Fruit fly (Drosophila melanogaster) whole organism, wandering third instar larva: ENCODE measurements around the gene lobo.
A peak's percentile ranks its signal among the peaks of the same experiment; 100 is the strongest.

Experiments used
- Abd-B ChIP-seq: fragments of >200 bp; optimal IDR thresholded peaks from 2 replicates; lab custom pipeline; 2017; ENCODE audit warnings: missing biosample characterization, missing genetic modification characterization
- CG32264 ChIP-seq: fragments of 200-800 bp; sonication (Bioruptor generic); optimal IDR thresholded peaks from 2 replicates; lab custom pipeline; 2016; ENCODE audit warnings: missing biosample characterization, missing genetic modification characterization
- CG9705 ChIP-seq: fragments of 200-800 bp; sonication (Bioruptor generic); optimal IDR thresholded peaks from 2 replicates; lab custom pipeline; 2018; ENCODE audit warnings: missing biosample characterization, mild to moderate bottlenecking, missing genetic modification characterization
- CrebA ChIP-seq: fragments of 200-800 bp; sonication (Bioruptor generic); optimal IDR thresholded peaks from 2 replicates; lab custom pipeline; 2016; ENCODE audit warnings: missing biosample characterization, mild to moderate bottlenecking, missing genetic modification characterization, borderline replicate concordance
- Dfd ChIP-seq: fragments of >200 bp; optimal IDR thresholded peaks from 2 replicates; lab custom pipeline; 2017; ENCODE audit warnings: missing biosample characterization, missing genetic modification characterization
- Dif ChIP-seq: fragments of 200-275, 200-300 bp; sonication (Bioruptor generic); optimal IDR thresholded peaks from 2 replicates; lab custom pipeline; 2018; ENCODE audit warnings: missing biosample characterization, missing genetic modification characterization; ENCODE audit not compliant: partially characterized antibody
- GATAd ChIP-seq: sonication (Bioruptor generic); optimal IDR thresholded peaks from 2 replicates; lab custom pipeline; 2016; ENCODE audit warnings: missing biosample characterization, missing genetic modification characterization
- HLH106 ChIP-seq: fragments of 200-800 bp; optimal IDR thresholded peaks from 3 replicates; lab custom pipeline; 2019; ENCODE audit warnings: missing biosample characterization, mild to moderate bottlenecking, missing genetic modification characterization, moderate library complexity
- Hnf4 ChIP-seq: fragments of 200-800 bp; sonication (Bioruptor generic); optimal IDR thresholded peaks from 2 replicates; lab custom pipeline; 2016; ENCODE audit warnings: missing biosample characterization, mild to moderate bottlenecking, missing genetic modification characterization
- Hr78 ChIP-seq: fragments of >200 bp; optimal IDR thresholded peaks from 2 replicates; lab custom pipeline; 2017; ENCODE audit warnings: missing biosample characterization, missing genetic modification characterization
- Hr83 ChIP-seq: fragments of 200-300 bp; sonication (Bioruptor generic); optimal IDR thresholded peaks from 2 replicates; lab custom pipeline; 2016; ENCODE audit warnings: missing biosample characterization, mild to moderate bottlenecking, missing genetic modification characterization, moderate library complexity; ENCODE audit not compliant: poor library complexity, severe bottlenecking
- Jra ChIP-seq: sonication (Bioruptor generic); optimal IDR thresholded peaks from 2 replicates; lab custom pipeline; 2016; ENCODE audit warnings: missing biosample characterization, missing genetic modification characterization
- Mio ChIP-seq: sonication (Bioruptor generic); optimal IDR thresholded peaks from 2 replicates; lab custom pipeline; 2016; ENCODE audit warnings: missing biosample characterization, missing genetic modification characterization
- Myc ChIP-seq: fragments of >200 bp; optimal IDR thresholded peaks from 2 replicates; lab custom pipeline; 2017
- N ChIP-seq: fragments of >200 bp; optimal IDR thresholded peaks from 2 replicates; lab custom pipeline; 2018; ENCODE audit warnings: missing biosample characterization, missing external identifiers, missing genetic modification characterization
- OdsH ChIP-seq: fragments of 200-800 bp; sonication (Bioruptor generic); optimal IDR thresholded peaks from 2 replicates; lab custom pipeline; 2016; ENCODE audit warnings: missing biosample characterization, mild to moderate bottlenecking, missing genetic modification characterization
- Rel ChIP-seq, 2 experiments: fragments of 200-800 bp; sonication (Bioruptor generic) in 1 of 2; optimal IDR thresholded peaks; 2 replicates in 1 of 2; 3 replicates in 1 of 2; lab custom pipeline; 2016 to 2019; ENCODE audit warnings: mild to moderate bottlenecking in 2 of 2, missing biosample characterization in 2 of 2, missing genetic modification characterization in 2 of 2, moderate library complexity in 1 of 2
- Sp1 ChIP-seq: fragments of 200-800 bp; sonication (Bioruptor generic); optimal IDR thresholded peaks from 3 replicates; lab custom pipeline; 2019; ENCODE audit warnings: missing biosample characterization, mild to moderate bottlenecking, missing genetic modification characterization, moderate library complexity
- Vsx2 ChIP-seq: fragments of 200-300, 225-300 bp; sonication (Bioruptor generic); optimal IDR thresholded peaks from 2 replicates; lab custom pipeline; 2018; ENCODE audit warnings: missing biosample characterization, missing genetic modification characterization; ENCODE audit not compliant: partially characterized antibody
- br ChIP-seq: fragments of 200-800 bp; sonication (Bioruptor generic); optimal IDR thresholded peaks from 2 replicates; lab custom pipeline; 2016; ENCODE audit warnings: missing biosample characterization, missing genetic modification characterization
- brk ChIP-seq: fragments of 200-800 bp; sonication (Bioruptor generic); optimal IDR thresholded peaks from 2 replicates; lab custom pipeline; 2016; ENCODE audit warnings: missing biosample characterization, mild to moderate bottlenecking, missing genetic modification characterization
- dl ChIP-seq, 2 experiments: fragments of 175-275, 200-275 bp in 1 of 2; fragments of 200-275 bp in 1 of 2; sonication (Bioruptor generic); optimal IDR thresholded peaks; lab custom pipeline; 2018; ENCODE audit warnings: mild to moderate bottlenecking in 2 of 2, missing biosample characterization in 2 of 2, missing genetic modification characterization in 2 of 2, moderate library complexity in 2 of 2; ENCODE audit not compliant: partially characterized antibody in 2 of 2, insufficient read depth in 1 of 2
- dmrt93B ChIP-seq: fragments of 200-800 bp; sonication (Bioruptor generic); optimal IDR thresholded peaks from 2 replicates; lab custom pipeline; 2018; ENCODE audit warnings: missing biosample characterization, mild to moderate bottlenecking, missing genetic modification characterization
- dsf ChIP-seq: sonication (Bioruptor generic); optimal IDR thresholded peaks from 2 replicates; lab custom pipeline; 2016; ENCODE audit warnings: missing biosample characterization, missing genetic modification characterization, borderline replicate concordance
- ey ChIP-seq: fragments of 200-800 bp; sonication (Bioruptor generic); optimal IDR thresholded peaks from 2 replicates; lab custom pipeline; 2016; ENCODE audit warnings: missing biosample characterization, missing genetic modification characterization
- foxo ChIP-seq, 2 experiments: fragments of 200-800 bp; sonication (Bioruptor generic); optimal IDR thresholded peaks; 2 replicates in 1 of 2; 3 replicates in 1 of 2; lab custom pipeline; 2016 to 2017; ENCODE audit warnings: missing biosample characterization in 2 of 2, missing genetic modification characterization in 2 of 2
- fru ChIP-seq: fragments of 200-800 bp; sonication (Bioruptor generic); optimal IDR thresholded peaks from 3 replicates; lab custom pipeline; 2016; ENCODE audit warnings: missing biosample characterization, mild to moderate bottlenecking, missing genetic modification characterization
- h ChIP-seq: fragments of 200-800 bp; sonication (Bioruptor generic); optimal IDR thresholded peaks from 3 replicates; lab custom pipeline; 2016; ENCODE audit warnings: missing biosample characterization, mild to moderate bottlenecking, missing genetic modification characterization
- jim ChIP-seq: fragments of 175-275, 200-325 bp; sonication (Bioruptor generic); optimal IDR thresholded peaks from 2 replicates; lab custom pipeline; 2016; ENCODE audit warnings: missing biosample characterization, mild to moderate bottlenecking, missing genetic modification characterization
- lola ChIP-seq: fragments of >200 bp; optimal IDR thresholded peaks from 2 replicates; lab custom pipeline; 2017; ENCODE audit warnings: missing biosample characterization, missing genetic modification characterization
- pan ChIP-seq: fragments of >200 bp; optimal IDR thresholded peaks from 2 replicates; lab custom pipeline; 2017
- psq ChIP-seq: fragments of 200-800 bp; sonication (Bioruptor generic); optimal IDR thresholded peaks from 3 replicates; lab custom pipeline; 2017; ENCODE audit warnings: missing biosample characterization, mild to moderate bottlenecking, missing genetic modification characterization, moderate library complexity
- rgr ChIP-seq: fragments of 200-800 bp; sonication (Bioruptor generic); optimal IDR thresholded peaks from 3 replicates; lab custom pipeline; 2016; ENCODE audit warnings: missing biosample characterization, mild to moderate bottlenecking, missing genetic modification characterization
- sage ChIP-seq: fragments of 200-800 bp; sonication (Bioruptor generic); optimal IDR thresholded peaks from 2 replicates; lab custom pipeline; 2016; ENCODE audit warnings: missing biosample characterization, mild to moderate bottlenecking, missing genetic modification characterization
- sv ChIP-seq: fragments of 200-800 bp; sonication (Bioruptor generic); optimal IDR thresholded peaks from 3 replicates; lab custom pipeline; 2016; ENCODE audit warnings: missing biosample characterization, missing genetic modification characterization
- tai ChIP-seq: sonication (Bioruptor generic); optimal IDR thresholded peaks from 2 replicates; lab custom pipeline; 2016; ENCODE audit warnings: missing biosample characterization, missing genetic modification characterization
- usp ChIP-seq: fragments of >200 bp; optimal IDR thresholded peaks from 2 replicates; lab custom pipeline; 2017; ENCODE audit warnings: missing biosample characterization, missing genetic modification characterization
- woc ChIP-seq: sonication (Bioruptor generic); optimal IDR thresholded peaks from 2 replicates; lab custom pipeline; 2016; ENCODE audit warnings: missing biosample characterization, mild to moderate bottlenecking, missing genetic modification characterization

lobo gene

dm6 chr3R:25208767-25209075, 15.1 kb upstream of the lobo start:
- no peak for TF ChIP-seq Rel (GFP tag; optimal IDR thresholded peaks at IDR 0.05; lab: Kevin White, UChicago)
- TF ChIP-seq Rel (tag; optimal IDR thresholded peaks at IDR 0.05; lab: Kevin White, UChicago) = no peak
- TF ChIP-seq Hr78 = no peak

dm6 chr3R:25208042-25208766, 14.6 kb upstream of the lobo start, which contains the start of gene Cad96Ca:
TSS of gene Cad96Ca (minus strand) at chr3R:25208283.
- TF ChIP-seq Vsx2 (GFP tag; lab: Kevin White, UChicago) = peak; percentile 85
- TF ChIP-seq h (GFP tag; lab: Kevin White, UChicago) = no peak
- TF ChIP-seq GATAd = no peak
- peak; percentile 89 for TF ChIP-seq Dif (GFP tag; lab: Kevin White, UChicago)
- no peak for TF ChIP-seq Rel (GFP tag; optimal IDR thresholded peaks at IDR 0.05; lab: Kevin White, UChicago)
- TF ChIP-seq Rel (tag; optimal IDR thresholded peaks at IDR 0.05; lab: Kevin White, UChicago) = peak; percentile 71
- TF ChIP-seq br (GFP tag; lab: Kevin White, UChicago) = no peak
- peak; percentile 47 to 78 for TF ChIP-seq dl (GFP tag; optimal IDR thresholded peaks at IDR 0.05; lab: Kevin White, UChicago; ENCODE audit: insufficient read depth in 1 of 2, partially characterized antibody in 2 of 2)
- peak; percentile 21 for TF ChIP-seq Hr83 (GFP tag; lab: Kevin White, UChicago)

dm6 chr3R:25207405-25208003, 13.9 kb upstream of the lobo start:
- TF ChIP-seq h (GFP tag; lab: Kevin White, UChicago) (peak; percentile 71), dmrt93B (peak; percentile 45), CG9705 (GFP tag; lab: Kevin White, UChicago) (no peak), Myc (lab: Kevin White, UChicago) (no peak), Hr78 (no peak), rgr (GFP tag; lab: Kevin White, UChicago) (peak; percentile 78), usp (GFP tag; lab: Kevin White, UChicago) (no peak), Vsx2 (GFP tag; lab: Kevin White, UChicago) (no peak), Dfd (no peak), tai (peak; percentile 20), Dif (GFP tag; lab: Kevin White, UChicago) (no peak), sage (GFP tag; lab: Kevin White, UChicago) (peak; percentile 38), Mio (GFP tag; lab: Kevin White, UChicago) (no peak), dsf (GFP tag; lab: Kevin White, UChicago) (no peak), CrebA (GFP tag; lab: Kevin White, UChicago) (no peak), ey (GFP tag; lab: Kevin White, UChicago) (peak; percentile 64), dl (GFP tag; optimal IDR thresholded peaks at IDR 0.05; lab: Kevin White, UChicago; ENCODE audit: insufficient read depth in 1 of 2, partially characterized antibody in 2 of 2) (no peak), pan (lab: Kevin White, UChicago) (no peak), Hnf4 (peak; percentile 63), OdsH (GFP tag; lab: Kevin White, UChicago) (peak; percentile 75), Abd-B (GFP tag; lab: Kevin White, UChicago) (no peak), HLH106 (tag; lab: Kevin White, UChicago) (peak; percentile 71), psq (GFP tag; lab: Kevin White, UChicago) (peak; percentile 65), woc (GFP tag; lab: Kevin White, UChicago) (peak; percentile 43), Rel (GFP tag; optimal IDR thresholded peaks at IDR 0.05; lab: Kevin White, UChicago) (no peak), Rel (tag; optimal IDR thresholded peaks at IDR 0.05; lab: Kevin White, UChicago) (no peak), Sp1 (GFP tag; lab: Kevin White, UChicago) (peak; percentile 66), fru (GFP tag; lab: Kevin White, UChicago) (peak; percentile 75), sv (GFP tag; lab: Kevin White, UChicago) (peak; percentile 63), GATAd (no peak), Hr83 (GFP tag; lab: Kevin White, UChicago) (no peak), CG32264 (peak; percentile 4), foxo (GFP tag; optimal IDR thresholded peaks at IDR 0.05; lab: Kevin White, UChicago) (peak in 1 of 2 experiments; percentile 78), Jra (GFP tag; lab: Kevin White, UChicago) (no peak), N (GFP tag; lab: Kevin White, UChicago) (no peak), jim (GFP tag; lab: Kevin White, UChicago) (no peak), lola (no peak), br (GFP tag; lab: Kevin White, UChicago) (peak; percentile 50), brk (GFP tag; lab: Kevin White, UChicago) (peak; percentile 15)
- TF ChIP-seq, all 38 proteins: peak for 18
